Worm (Caenorhabditis elegans): ENCODE results near the gene maph-1.3.
A peak's percentile ranks its signal among the peaks of the same experiment; 100 is the strongest.

Gene maph-1.3

DNA sequence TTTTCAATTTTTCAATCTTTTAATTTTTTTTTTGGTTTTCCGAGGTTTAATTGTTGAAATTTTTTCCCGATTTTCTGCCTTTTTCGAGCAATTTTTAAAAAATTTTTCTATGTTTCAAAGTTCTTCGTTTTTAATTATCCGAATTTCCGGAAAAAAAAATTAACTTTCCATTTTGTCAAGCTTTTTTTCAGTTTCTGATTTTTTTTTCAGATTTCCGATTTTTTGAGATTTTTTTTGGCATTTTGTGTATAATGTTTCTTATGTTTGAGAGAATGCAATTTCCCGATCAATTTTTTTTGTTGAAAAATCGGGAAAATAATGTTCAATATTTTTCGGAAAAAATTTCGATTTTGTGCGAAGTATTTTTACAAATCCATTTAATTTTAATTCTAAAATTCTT is 37.8 kb upstream of the maph-1.3 start:
- TF ChIP-seq flt-1 (GFP tag; IDR thresholded peaks at IDR 0.05), result no peak
- no peak for TF ChIP-seq klf-2 (GFP tag; conservative IDR thresholded peaks at IDR 0.05)
- no peak for TF ChIP-seq ztf-23 (GFP tag; IDR thresholded peaks at IDR 0.05)
- TF ChIP-seq tab-1 (GFP tag; IDR thresholded peaks at IDR 0.05), result no peak
- no peak for TF ChIP-seq ref-1 (GFP tag; conservative IDR thresholded peaks at IDR 0.05)

DNA sequence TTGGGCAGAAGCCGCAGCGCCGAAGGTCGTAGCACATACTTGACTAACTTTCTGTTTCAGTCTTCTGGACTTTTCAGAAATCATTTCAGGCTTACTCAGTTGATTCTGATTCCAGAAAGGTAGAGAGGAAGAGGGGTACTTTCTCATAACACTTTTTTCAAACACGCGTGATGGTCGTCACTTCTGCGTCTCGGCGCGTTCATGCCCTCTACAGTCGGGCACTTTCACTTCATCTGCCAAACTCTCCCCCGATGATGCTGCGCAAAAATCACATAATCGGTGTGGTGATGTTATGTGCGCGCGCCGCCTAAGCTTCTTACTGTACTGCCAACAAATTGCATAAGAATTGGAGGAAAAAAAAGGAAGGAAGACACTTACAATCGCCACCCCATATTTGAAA is 37.1 kb upstream of the maph-1.3 start:
- TF ChIP-seq ztf-29 (GFP tag; IDR thresholded peaks at IDR 0.05) (no peak), klf-2 (GFP tag; conservative IDR thresholded peaks at IDR 0.05) (no peak), cog-1 (tag; optimal IDR thresholded peaks at IDR 0.05) (no peak), ref-1 (GFP tag; conservative IDR thresholded peaks at IDR 0.05) (no peak), med-1 (GFP tag; optimal IDR thresholded peaks at IDR 0.05; ENCODE audit: insufficient read depth) (no peak)

DNA sequence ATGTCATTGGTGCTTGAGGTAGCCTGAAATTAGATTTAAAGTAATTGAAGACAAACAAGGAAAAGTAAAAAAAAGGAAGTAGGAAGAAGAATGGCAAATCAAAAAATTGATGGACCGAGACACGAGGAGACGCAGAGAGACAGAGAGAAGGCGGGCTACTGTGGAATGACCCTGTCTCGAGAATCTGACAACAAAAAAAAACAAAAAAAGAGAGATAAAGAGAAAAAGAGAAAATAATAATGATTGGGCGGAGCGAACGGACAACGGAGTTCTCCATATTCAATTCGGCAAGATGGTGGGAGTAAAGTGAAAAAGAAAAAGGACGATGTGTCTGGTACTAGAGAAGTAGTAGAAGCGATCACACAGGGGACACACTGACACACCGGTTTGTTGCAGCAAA is 35.7 kb upstream of the maph-1.3 start, which contains the start of gene toh-1:
TSS of gene toh-1 (minus strand) at position 23 of the 400 bp plus-strand sequence.
- TF ChIP-seq ztf-23 (GFP tag; IDR thresholded peaks at IDR 0.05) (no peak), ztf-29 (GFP tag; IDR thresholded peaks at IDR 0.05) (no peak), med-1 (GFP tag; optimal IDR thresholded peaks at IDR 0.05; ENCODE audit: insufficient read depth) (no peak), klf-2 (GFP tag; conservative IDR thresholded peaks at IDR 0.05) (no peak), flt-1 (GFP tag; IDR thresholded peaks at IDR 0.05) (no peak), T22C8.4 (GFP tag; IDR thresholded peaks at IDR 0.05) (no peak), tab-1 (GFP tag; IDR thresholded peaks at IDR 0.05) (no peak), cog-1 (tag; optimal IDR thresholded peaks at IDR 0.05) (no peak), ref-1 (GFP tag; conservative IDR thresholded peaks at IDR 0.05) (no peak)

DNA sequence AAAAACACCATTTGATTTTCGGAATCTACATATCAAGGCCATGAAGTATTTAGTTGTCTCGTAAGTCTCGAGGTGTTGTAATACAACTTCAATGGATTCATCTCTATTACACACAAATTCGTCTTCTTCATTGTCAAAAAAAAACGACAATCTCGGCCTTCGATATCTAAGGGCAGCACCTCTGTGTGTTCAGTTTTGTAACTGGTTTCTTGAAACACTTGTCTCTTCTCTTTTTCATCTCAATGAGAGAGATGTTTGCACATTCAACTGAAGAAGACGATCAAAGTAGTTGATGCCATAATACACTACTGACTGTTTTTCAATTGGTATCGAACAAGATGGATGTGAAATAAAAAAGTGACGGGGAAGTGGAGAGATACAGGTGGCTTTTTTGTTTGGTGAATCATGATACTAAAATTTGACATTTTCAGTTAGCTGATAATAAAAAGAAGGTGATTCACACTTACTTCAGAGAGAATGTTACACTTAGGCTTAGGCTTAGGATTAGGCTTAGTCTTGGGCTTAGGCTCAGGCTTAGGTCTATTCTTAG is 33.2 kb upstream of the maph-1.3 start:
- TF ChIP-seq ztf-23 (GFP tag; IDR thresholded peaks at IDR 0.05) (no peak), flt-1 (GFP tag; IDR thresholded peaks at IDR 0.05) (no peak), tab-1 (GFP tag; IDR thresholded peaks at IDR 0.05) (no peak), ztf-29 (GFP tag; IDR thresholded peaks at IDR 0.05) (no peak), cog-1 (tag; optimal IDR thresholded peaks at IDR 0.05) (no peak), klf-2 (GFP tag; conservative IDR thresholded peaks at IDR 0.05) (no peak), med-1 (GFP tag; optimal IDR thresholded peaks at IDR 0.05; ENCODE audit: insufficient read depth) (no peak), ref-1 (GFP tag; conservative IDR thresholded peaks at IDR 0.05) (no peak), T22C8.4 (GFP tag; IDR thresholded peaks at IDR 0.05) (no peak)

DNA sequence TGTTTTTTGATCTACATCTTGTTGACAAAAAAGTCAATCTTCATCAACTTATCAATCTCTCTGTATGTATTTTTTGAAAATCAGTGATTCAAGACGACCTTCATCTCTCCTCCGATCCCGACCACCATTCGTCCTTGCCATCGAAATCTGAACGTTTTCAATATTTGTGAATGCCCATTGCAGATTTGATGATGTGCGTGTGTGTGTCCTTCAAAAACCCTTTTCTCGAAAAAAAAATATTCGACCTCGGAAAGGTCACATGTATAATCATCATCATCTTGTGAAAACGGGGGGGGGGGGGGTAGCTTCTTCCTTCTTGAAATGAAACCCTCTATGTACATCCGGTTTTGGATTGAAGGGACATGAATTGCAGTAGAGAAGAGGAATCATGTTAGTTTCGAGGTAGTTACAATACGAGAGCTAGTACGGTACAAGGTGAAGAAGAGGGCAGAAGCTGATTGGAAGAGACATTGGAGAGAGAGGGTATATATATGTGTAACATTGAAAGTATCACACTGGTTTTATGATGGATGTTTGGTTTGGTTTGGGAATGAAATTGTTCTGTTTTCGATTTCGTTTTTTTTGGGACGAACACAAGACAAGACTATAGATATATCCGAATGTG is 32.2 kb upstream of the maph-1.3 start:
- no peak for TF ChIP-seq ztf-23 (GFP tag; IDR thresholded peaks at IDR 0.05)
- no peak for TF ChIP-seq cog-1 (tag; optimal IDR thresholded peaks at IDR 0.05)
- TF ChIP-seq med-1 (GFP tag; optimal IDR thresholded peaks at IDR 0.05; ENCODE audit: insufficient read depth), result no peak
- no peak for TF ChIP-seq flt-1 (GFP tag; IDR thresholded peaks at IDR 0.05)
- TF ChIP-seq ztf-29 (GFP tag; IDR thresholded peaks at IDR 0.05), result no peak
- no peak for TF ChIP-seq tab-1 (GFP tag; IDR thresholded peaks at IDR 0.05)
- TF ChIP-seq klf-2 (GFP tag; conservative IDR thresholded peaks at IDR 0.05), result no peak
- no peak for TF ChIP-seq T22C8.4 (GFP tag; IDR thresholded peaks at IDR 0.05)
- no peak for TF ChIP-seq ref-1 (GFP tag; conservative IDR thresholded peaks at IDR 0.05)

DNA sequence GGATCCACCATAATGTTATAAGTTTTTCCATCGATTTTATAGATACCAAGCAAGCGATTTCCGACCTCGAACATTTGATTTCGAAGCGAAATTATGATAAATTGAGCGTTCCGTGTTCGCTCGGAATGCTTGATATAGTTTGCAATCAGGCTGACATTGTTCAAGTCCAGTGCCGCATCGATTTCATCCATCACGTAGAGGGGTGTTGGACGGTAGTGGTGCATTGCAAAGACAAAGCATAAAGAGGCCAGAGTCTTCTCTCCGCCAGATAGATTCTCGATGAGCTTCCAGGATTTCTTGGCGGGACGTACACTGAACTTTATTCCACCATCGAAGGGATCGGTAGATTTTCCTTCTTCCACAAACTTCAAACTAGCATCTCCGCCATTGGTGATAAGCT is 30.3 kb upstream of the maph-1.3 start:
- TF ChIP-seq flt-1 (GFP tag; IDR thresholded peaks at IDR 0.05), result no peak
- TF ChIP-seq ztf-23 (GFP tag; IDR thresholded peaks at IDR 0.05), result no peak
- TF ChIP-seq ref-1 (GFP tag; conservative IDR thresholded peaks at IDR 0.05), result no peak
- TF ChIP-seq ztf-29 (GFP tag; IDR thresholded peaks at IDR 0.05), result no peak
- no peak for TF ChIP-seq cog-1 (tag; optimal IDR thresholded peaks at IDR 0.05)
- no peak for TF ChIP-seq tab-1 (GFP tag; IDR thresholded peaks at IDR 0.05)
- no peak for TF ChIP-seq med-1 (GFP tag; optimal IDR thresholded peaks at IDR 0.05; ENCODE audit: insufficient read depth)

DNA sequence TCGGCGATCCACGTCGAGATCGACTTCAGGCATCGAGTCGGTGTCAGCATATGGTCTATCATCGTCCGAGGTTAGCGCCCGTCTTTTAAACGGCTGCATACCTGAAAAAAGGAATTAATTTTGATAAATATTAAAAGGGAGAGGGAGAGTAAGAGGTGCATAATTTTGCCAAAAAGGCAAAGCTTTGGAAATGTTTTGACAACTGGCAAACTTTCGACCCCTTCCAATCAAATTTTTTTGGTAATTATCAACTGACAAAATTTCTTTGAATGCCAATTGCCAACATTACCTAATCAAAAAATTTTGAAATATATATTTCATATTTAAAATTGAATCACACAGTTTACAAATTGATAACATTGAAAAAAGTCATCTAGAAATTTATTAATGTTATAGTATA is 25.1 kb upstream of the maph-1.3 start, which contains the start of gene dpy-27:
TSS of gene dpy-27 (minus strand) at position 101 of the 400 bp plus-strand sequence.
- TF ChIP-seq klf-2 (GFP tag; conservative IDR thresholded peaks at IDR 0.05) (no peak), med-1 (GFP tag; optimal IDR thresholded peaks at IDR 0.05; ENCODE audit: insufficient read depth) (no peak), tab-1 (GFP tag; IDR thresholded peaks at IDR 0.05) (no peak)

DNA sequence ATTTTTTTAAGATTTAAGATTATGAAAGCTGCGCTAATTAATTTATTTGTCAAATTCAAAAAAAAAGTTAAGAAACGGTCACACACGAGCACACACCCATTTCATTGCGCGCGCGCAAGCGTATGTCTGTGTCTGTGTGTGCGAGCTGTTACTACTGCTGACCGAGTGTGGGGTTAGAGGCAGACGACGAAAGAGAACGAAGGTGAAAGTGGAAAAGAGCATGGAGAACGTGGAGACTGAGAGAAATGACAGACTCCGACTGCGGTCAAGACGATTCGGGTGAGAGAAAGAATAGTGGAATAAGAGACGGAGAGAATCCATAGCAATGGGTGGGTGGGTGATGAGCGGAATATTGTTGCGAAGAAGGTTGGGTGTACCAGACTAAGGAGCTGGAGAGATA is 24.6 kb upstream of the maph-1.3 start:
- no peak for TF ChIP-seq flt-1 (GFP tag; IDR thresholded peaks at IDR 0.05)
- TF ChIP-seq klf-2 (GFP tag; conservative IDR thresholded peaks at IDR 0.05), result no peak
- TF ChIP-seq ref-1 (GFP tag; conservative IDR thresholded peaks at IDR 0.05), result no peak
- no peak for TF ChIP-seq T22C8.4 (GFP tag; IDR thresholded peaks at IDR 0.05)
- TF ChIP-seq ztf-23 (GFP tag; IDR thresholded peaks at IDR 0.05), result peak; percentile 45; the same call in 1 of the 2 replicates
- no peak for TF ChIP-seq ztf-29 (GFP tag; IDR thresholded peaks at IDR 0.05)
- no peak for TF ChIP-seq med-1 (GFP tag; optimal IDR thresholded peaks at IDR 0.05; ENCODE audit: insufficient read depth)
- 0 out of 2 replicates have a peak, but pooled peaks have one; percentile 28 for TF ChIP-seq tab-1 (GFP tag; IDR thresholded peaks at IDR 0.05)
- TF ChIP-seq cog-1 (tag; optimal IDR thresholded peaks at IDR 0.05), result peak; percentile 46

DNA sequence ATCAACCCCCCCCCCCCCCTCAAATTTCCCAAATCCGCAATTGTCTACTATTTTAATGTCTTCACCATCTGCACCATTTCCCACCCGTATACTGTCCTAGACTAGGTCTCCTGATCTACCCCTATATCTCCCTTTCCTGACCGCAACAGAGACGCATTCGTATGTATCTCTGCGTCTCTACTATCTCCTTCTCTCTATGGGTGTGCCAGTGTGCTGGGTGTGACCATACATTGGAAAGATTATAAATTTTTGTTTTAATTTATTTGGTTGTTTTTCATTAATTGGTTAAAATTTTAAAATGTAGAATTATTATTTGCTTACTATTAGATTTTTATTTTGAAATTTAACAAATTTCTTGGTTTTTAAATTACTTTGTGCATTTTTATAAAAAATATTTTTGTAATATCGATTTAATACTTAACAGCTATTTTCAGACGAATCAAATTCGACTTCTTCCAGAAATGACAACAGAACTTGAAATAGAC is 22.7 kb upstream of the maph-1.3 start, which contains the start of gene amx-1:
TSS of gene amx-1 (plus strand) at position 435 of the 485 bp plus-strand sequence.
- no peak for TF ChIP-seq ztf-23 (GFP tag; IDR thresholded peaks at IDR 0.05)
- no peak for TF ChIP-seq ztf-29 (GFP tag; IDR thresholded peaks at IDR 0.05)
- no peak for TF ChIP-seq cog-1 (tag; optimal IDR thresholded peaks at IDR 0.05)
- TF ChIP-seq klf-2 (GFP tag; conservative IDR thresholded peaks at IDR 0.05), result no peak
- TF ChIP-seq tab-1 (GFP tag; IDR thresholded peaks at IDR 0.05), result no peak
- no peak for TF ChIP-seq flt-1 (GFP tag; IDR thresholded peaks at IDR 0.05)
- TF ChIP-seq med-1 (GFP tag; optimal IDR thresholded peaks at IDR 0.05; ENCODE audit: insufficient read depth), result no peak

DNA sequence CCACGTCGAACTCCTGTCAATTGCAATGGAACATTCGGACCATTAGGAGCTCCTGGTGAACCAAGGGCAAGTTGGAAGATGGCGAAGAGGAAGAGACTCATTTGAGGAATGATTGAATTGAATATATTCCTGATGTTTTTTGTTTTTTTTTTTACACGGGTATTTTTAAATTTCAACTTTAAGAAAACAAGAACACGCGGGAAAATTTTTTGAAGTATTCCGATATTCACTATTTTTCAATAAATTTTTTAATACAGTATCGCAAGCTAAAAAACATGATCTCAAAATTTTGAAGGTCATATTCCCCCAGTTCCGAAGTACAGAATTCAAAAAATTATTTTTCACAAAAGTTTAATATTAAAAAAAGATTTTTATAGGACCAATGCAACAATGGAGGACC is 15.6 kb upstream of the maph-1.3 start, which contains the start of gene cnnm-5:
TSS of gene cnnm-5 (minus strand) at position 101 of the 400 bp plus-strand sequence.
- TF ChIP-seq ref-1 (GFP tag; conservative IDR thresholded peaks at IDR 0.05), result no peak
- no peak for TF ChIP-seq tab-1 (GFP tag; IDR thresholded peaks at IDR 0.05)
- no peak for TF ChIP-seq cog-1 (tag; optimal IDR thresholded peaks at IDR 0.05)
- no peak for TF ChIP-seq flt-1 (GFP tag; IDR thresholded peaks at IDR 0.05)
- no peak for TF ChIP-seq med-1 (GFP tag; optimal IDR thresholded peaks at IDR 0.05; ENCODE audit: insufficient read depth)

All from whole organism, midembryonic.